Fruit fly (Drosophila melanogaster) whole organism, embryonic: ENCODE data around the gene Cpr73D.
A peak's percentile ranks its signal among the peaks of the same experiment; 100 is the strongest.

Source experiments
- Adf1 ChIP-seq: fragments of 200-800 bp; sonication (Bioruptor generic); IDR thresholded peaks from 2 replicates; pipeline ENCODE4 v1.3.6; 2022; ENCODE audit warnings: missing biosample characterization, missing genetic modification characterization
- B-H2 ChIP-seq: fragments of 200-800 bp; sonication (Bioruptor generic); optimal IDR thresholded peaks from 2 replicates; lab custom pipeline; 2018; ENCODE audit warnings: missing biosample characterization, mild to moderate bottlenecking, missing genetic modification characterization
- BEAF-32 ChIP-seq: fragments of 200-800 bp; sonication (Bioruptor generic); optimal IDR thresholded peaks from 3 replicates; lab custom pipeline; 2017; ENCODE audit warnings: missing biosample characterization, missing genetic modification characterization, mild to moderate bottlenecking, moderate library complexity, missing genetic modification reagents
- Bteb2 ChIP-seq: fragments of 200-800 bp; sonication (Bioruptor generic); optimal IDR thresholded peaks from 2 replicates; lab custom pipeline; 2016; ENCODE audit warnings: missing biosample characterization, missing genetic modification characterization
- CG10274 ChIP-seq: fragments of 200-800 bp; sonication (Bioruptor generic); optimal IDR thresholded peaks from 3 replicates; lab custom pipeline; 2017; ENCODE audit warnings: missing biosample characterization, mild to moderate bottlenecking, missing genetic modification characterization
- CG10366 ChIP-seq: fragments of 200-800 bp; sonication (Bioruptor generic); IDR thresholded peaks from 2 replicates; pipeline ENCODE4 v1.3.6; 2022; ENCODE audit warnings: missing biosample characterization, missing genetic modification characterization
- CG12236 ChIP-seq: fragments of 200-800 bp; sonication (Bioruptor generic); optimal IDR thresholded peaks from 2 replicates; lab custom pipeline; 2016; ENCODE audit warnings: missing biosample characterization, missing genetic modification characterization
- CG15269 ChIP-seq: fragments of 200-800 bp; sonication (Bioruptor generic); optimal IDR thresholded peaks from 2 replicates; lab custom pipeline; 2018; ENCODE audit warnings: missing biosample characterization, mild to moderate bottlenecking, missing genetic modification characterization, moderate library complexity
- CG17361 ChIP-seq: fragments of 200-800 bp; sonication (Bioruptor generic); IDR thresholded peaks from 3 replicates; pipeline ENCODE4 v1.3.6; 2022; ENCODE audit warnings: missing biosample characterization, missing genetic modification characterization
- CG2120 ChIP-seq: fragments of 200-800 bp; sonication (Bioruptor generic); optimal IDR thresholded peaks from 3 replicates; lab custom pipeline; 2016; ENCODE audit warnings: missing biosample characterization, missing genetic modification characterization
- CG2129 ChIP-seq: fragments of 200-800 bp; sonication (Bioruptor generic); IDR thresholded peaks from 2 replicates; pipeline ENCODE4 v1.3.6; 2022; ENCODE audit warnings: missing biosample characterization, missing genetic modification characterization; ENCODE audit not compliant: partially characterized antibody
- CG32767 ChIP-seq: fragments of 200-800 bp; sonication (Bioruptor generic); IDR thresholded peaks from 2 replicates; pipeline ENCODE4 v1.3.6; 2022; ENCODE audit warnings: missing biosample characterization, missing genetic modification characterization
- CG33213 ChIP-seq: fragments of 200-800 bp; sonication (Bioruptor generic); optimal IDR thresholded peaks from 3 replicates; lab custom pipeline; 2016; ENCODE audit warnings: missing biosample characterization, missing genetic modification characterization
- CG4404 ChIP-seq: fragments of 200-800 bp; sonication (Bioruptor generic); IDR thresholded peaks from 2 replicates; pipeline ENCODE4 v1.3.6; 2022; ENCODE audit warnings: missing biosample characterization, missing genetic modification characterization
- CG6175 ChIP-seq: fragments of 200-800 bp; sonication (Bioruptor generic); IDR thresholded peaks from 3 replicates; pipeline ENCODE4 v1.3.6; 2022; ENCODE audit warnings: missing biosample characterization, missing genetic modification characterization
- CG6854 ChIP-seq: fragments of 200-800 bp; sonication (Bioruptor generic); optimal IDR thresholded peaks from 3 replicates; lab custom pipeline; 2017; ENCODE audit warnings: missing biosample characterization, mild to moderate bottlenecking, missing genetic modification characterization
- CG7271 ChIP-seq: fragments of 200-800 bp; sonication (Bioruptor generic); optimal IDR thresholded peaks from 2 replicates; lab custom pipeline; 2018; ENCODE audit warnings: missing biosample characterization, mild to moderate bottlenecking, missing genetic modification characterization, moderate library complexity
- CG8478 ChIP-seq: fragments of >200 bp; optimal IDR thresholded peaks from 2 replicates; lab custom pipeline; 2018
- Dfd ChIP-seq, 2 experiments: fragments of >200 bp; optimal IDR thresholded peaks; 2 replicates each; lab custom pipeline; 2017; ENCODE audit warnings: missing biosample characterization in 2 of 2, missing genetic modification characterization in 2 of 2
- HHEX ChIP-seq: fragments of 200-800 bp; sonication (Bioruptor generic); optimal IDR thresholded peaks from 3 replicates; lab custom pipeline; 2017; ENCODE audit warnings: missing biosample characterization, mild to moderate bottlenecking, missing genetic modification characterization, missing genetic modification reagents
- MESR4 ChIP-seq: fragments of 200-800 bp; sonication (Bioruptor generic); optimal IDR thresholded peaks from 2 replicates; lab custom pipeline; 2018; ENCODE audit warnings: missing biosample characterization, mild to moderate bottlenecking, missing genetic modification characterization, moderate library complexity
- PHDP ChIP-seq: fragments of 200-800 bp; sonication (Bioruptor generic); optimal IDR thresholded peaks from 3 replicates; lab custom pipeline; 2018; ENCODE audit warnings: missing biosample characterization, mild to moderate bottlenecking, missing genetic modification characterization, moderate library complexity
- Poxn ChIP-seq: fragments of 200-800 bp; sonication (Bioruptor generic); IDR thresholded peaks from 2 replicates; pipeline ENCODE4 v1.3.6; 2022; ENCODE audit warnings: missing biosample characterization, missing genetic modification characterization
- Ptx1 ChIP-seq: fragments of 200-800 bp; sonication (Bioruptor generic); IDR thresholded peaks from 2 replicates; pipeline ENCODE4 v1.3.6; 2022; ENCODE audit warnings: missing biosample characterization, missing genetic modification characterization
- Stat92E ChIP-seq, 3 experiments: fragments of >200 bp in 2 of 3; fragments of 200-800 bp in 1 of 3; sonication (Bioruptor generic) in 1 of 3; optimal IDR thresholded peaks; 2 replicates each; lab custom pipeline; 2017 to 2019; ENCODE audit warnings: missing biosample characterization in 3 of 3, missing genetic modification characterization in 3 of 3, mild to moderate bottlenecking in 1 of 3, moderate library complexity in 1 of 3
- aop ChIP-seq: fragments of 200-800 bp; sonication (Bioruptor generic); IDR thresholded peaks from 2 replicates; pipeline ENCODE4 v1.3.6; 2022; ENCODE audit warnings: missing biosample characterization, missing genetic modification characterization
- crc ChIP-seq: fragments of 200-800 bp; sonication (Bioruptor generic); optimal IDR thresholded peaks from 2 replicates; lab custom pipeline; 2016; ENCODE audit warnings: missing biosample characterization, missing genetic modification characterization
- crp ChIP-seq, 2 experiments: fragments of 200-800 bp; sonication (Bioruptor generic); optimal IDR thresholded peaks; 2 replicates in 1 of 2; 3 replicates in 1 of 2; lab custom pipeline; 2017; ENCODE audit warnings: missing biosample characterization in 2 of 2, missing genetic modification characterization in 2 of 2, mild to moderate bottlenecking in 1 of 2, moderate library complexity in 1 of 2
- fd96Cb ChIP-seq: fragments of 200-800 bp; sonication (Bioruptor generic); optimal IDR thresholded peaks from 2 replicates; lab custom pipeline; 2018; ENCODE audit warnings: missing biosample characterization, mild to moderate bottlenecking, missing genetic modification characterization, moderate library complexity
- fru ChIP-seq: fragments of >200 bp; optimal IDR thresholded peaks from 2 replicates; lab custom pipeline; 2017
- fu2 ChIP-seq: fragments of 200-800 bp; sonication (Bioruptor generic); optimal IDR thresholded peaks from 2 replicates; lab custom pipeline; 2016; ENCODE audit warnings: missing biosample characterization, missing genetic modification characterization
- gce ChIP-seq: fragments of 200-800 bp; sonication (Bioruptor generic); IDR thresholded peaks from 3 replicates; pipeline ENCODE4 v1.3.6; 2022; ENCODE audit warnings: missing biosample characterization, missing genetic modification characterization
- gsb ChIP-seq: fragments of 200-800 bp; sonication (Bioruptor generic); IDR thresholded peaks from 2 replicates; pipeline ENCODE4 v1.3.6; 2022; ENCODE audit warnings: missing biosample characterization, missing genetic modification characterization
- ham ChIP-seq: fragments of 200-800 bp; sonication (Bioruptor generic); IDR thresholded peaks from 2 replicates; pipeline ENCODE4 v1.3.6; 2022; ENCODE audit warnings: missing biosample characterization, missing genetic modification characterization
- insv ChIP-seq, 2 experiments: fragments of 200-800 bp; sonication (Bioruptor generic); optimal IDR thresholded peaks; 3 replicates each; lab custom pipeline; 2016 to 2018; ENCODE audit warnings: missing biosample characterization in 2 of 2, missing genetic modification characterization in 2 of 2
- ken ChIP-seq: fragments of 200-800 bp; sonication (Bioruptor generic); IDR thresholded peaks from 3 replicates; pipeline ENCODE4 v1.3.6; 2022; ENCODE audit warnings: missing biosample characterization, missing genetic modification characterization
- luna ChIP-seq: fragments of 200-800 bp; sonication (Bioruptor generic); optimal IDR thresholded peaks from 2 replicates; lab custom pipeline; 2016; ENCODE audit warnings: missing biosample characterization, missing genetic modification characterization
- maf-S ChIP-seq: fragments of 200-800 bp; sonication (Bioruptor generic); optimal IDR thresholded peaks from 2 replicates; lab custom pipeline; 2016; ENCODE audit warnings: missing biosample characterization, missing genetic modification characterization
- nau ChIP-seq: fragments of 200-800 bp; sonication (Bioruptor generic); optimal IDR thresholded peaks from 3 replicates; lab custom pipeline; 2017; ENCODE audit warnings: missing biosample characterization, mild to moderate bottlenecking, missing genetic modification characterization, missing genetic modification reagents
- nerfin-2 ChIP-seq: fragments of 200-800 bp; sonication (Bioruptor generic); IDR thresholded peaks from 2 replicates; pipeline ENCODE4 v1.3.6; 2022; ENCODE audit warnings: missing biosample characterization, missing genetic modification characterization; ENCODE audit not compliant: partially characterized antibody
- row ChIP-seq: fragments of 200-800 bp; sonication (Bioruptor generic); IDR thresholded peaks from 3 replicates; pipeline ENCODE4 v1.3.6; 2022; ENCODE audit warnings: missing biosample characterization, missing genetic modification characterization
- sim ChIP-seq: fragments of 200-800 bp; sonication (Bioruptor generic); IDR thresholded peaks from 2 replicates; pipeline ENCODE4 v1.3.6; 2022; ENCODE audit warnings: missing biosample characterization, missing genetic modification characterization
- slbo ChIP-seq: fragments of 200-800 bp; sonication (Bioruptor generic); IDR thresholded peaks from 2 replicates; pipeline ENCODE4 v1.3.6; 2022; ENCODE audit warnings: missing biosample characterization, missing genetic modification characterization
- so ChIP-seq: fragments of 200-800 bp; sonication (Bioruptor generic); IDR thresholded peaks from 3 replicates; pipeline ENCODE4 v1.3.6; 2022; ENCODE audit warnings: missing biosample characterization, missing genetic modification characterization
- sqz ChIP-seq: fragments of 200-800 bp; sonication (Bioruptor generic); optimal IDR thresholded peaks from 3 replicates; lab custom pipeline; 2018; ENCODE audit warnings: missing biosample characterization, mild to moderate bottlenecking, missing genetic modification characterization
- sr ChIP-seq: fragments of 200-800 bp; sonication (Bioruptor generic); IDR thresholded peaks from 3 replicates; pipeline ENCODE4 v1.3.6; 2022; ENCODE audit warnings: missing biosample characterization, missing genetic modification characterization
- tgo ChIP-seq: fragments of 200-800 bp; sonication (Bioruptor generic); IDR thresholded peaks from 3 replicates; pipeline ENCODE4 v1.3.6; 2022; ENCODE audit warnings: missing biosample characterization, missing genetic modification characterization
- tna ChIP-seq: fragments of 200-800 bp; sonication (Bioruptor generic); IDR thresholded peaks from 2 replicates; pipeline ENCODE4 v1.3.6; 2022; ENCODE audit warnings: missing biosample characterization, missing genetic modification characterization; ENCODE audit not compliant: partially characterized antibody
- trem ChIP-seq: fragments of 200-800 bp; optimal IDR thresholded peaks from 3 replicates; lab custom pipeline; 2019; ENCODE audit warnings: missing biosample characterization, mild to moderate bottlenecking, missing genetic modification characterization, moderate library complexity
- tup ChIP-seq: fragments of 200-800 bp; sonication (Bioruptor generic); optimal IDR thresholded peaks from 2 replicates; lab custom pipeline; 2016; ENCODE audit warnings: missing biosample characterization, mild to moderate bottlenecking, missing genetic modification characterization, moderate library complexity
- tx ChIP-seq: fragments of 200-800 bp; sonication (Bioruptor generic); optimal IDR thresholded peaks from 2 replicates; lab custom pipeline; 2016; ENCODE audit warnings: missing biosample characterization, missing genetic modification characterization
- wdn ChIP-seq: fragments of 200-800 bp; sonication (Bioruptor generic); IDR thresholded peaks from 2 replicates; pipeline ENCODE4 v1.3.6; 2022; ENCODE audit warnings: missing biosample characterization, missing genetic modification characterization

Gene Cpr73D

DNA sequence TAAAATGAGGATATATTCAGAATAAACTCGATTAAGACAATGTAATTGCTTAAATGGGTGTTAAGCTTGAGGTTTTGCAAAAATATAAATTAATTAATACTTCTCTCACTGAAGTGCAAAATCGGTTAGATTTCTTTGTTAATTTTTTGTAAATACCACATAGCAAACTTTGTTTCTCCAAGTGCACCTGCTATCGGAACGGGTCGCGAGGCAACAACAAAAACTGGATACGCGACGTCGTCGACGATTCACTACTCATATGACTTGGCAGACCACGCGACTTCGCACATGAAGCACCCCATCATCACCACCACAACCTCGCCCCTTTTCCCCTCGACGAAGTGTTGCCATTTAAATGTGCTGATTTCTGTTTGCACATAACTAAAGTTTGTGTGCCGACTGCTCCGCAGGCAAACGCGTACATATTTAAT is 49.6 kb upstream of the Cpr73D start (continued):
- TF ChIP-seq sr (GFP tag; lab: Robert Waterston, UW) = no peak
- peak; percentile 36 for TF ChIP-seq PHDP
- TF ChIP-seq Bteb2 (GFP tag; lab: Kevin White, UChicago) = peak; percentile 23
- TF ChIP-seq CG2120 (GFP tag; lab: Kevin White, UChicago) = peak; percentile 31
- peak; percentile 52; the same call in 1 of the 2 replicates for TF ChIP-seq CG10366 (GFP tag; lab: Robert Waterston, UW)
- no peak for TF ChIP-seq BEAF-32 (GFP tag; lab: Kevin White, UChicago)
- no peak for TF ChIP-seq B-H2 (GFP tag; lab: Kevin White, UChicago)
- TF ChIP-seq gsb (GFP tag; lab: Robert Waterston, UW) = 0 out of 2 replicates have a peak, but pooled peaks have one; percentile 18
- TF ChIP-seq tup (GFP tag; lab: Kevin White, UChicago) = no peak
- no peak for TF ChIP-seq crp (GFP tag; optimal IDR thresholded peaks at IDR 0.05; lab: Kevin White, UChicago)
- no peak for TF ChIP-seq HHEX (GFP tag; lab: Kevin White, UChicago)
- peak; percentile 43 for TF ChIP-seq CG15269 (tag; lab: Kevin White, UChicago)
- TF ChIP-seq fru = no peak
- peak; percentile 23 for TF ChIP-seq fd96Cb (tag; lab: Kevin White, UChicago)
- TF ChIP-seq CG10274 (GFP tag; lab: Kevin White, UChicago) = no peak
- TF ChIP-seq Ptx1 (GFP tag; lab: Robert Waterston, UW) = peak; percentile 44; the same call in 1 of the 2 replicates
- 0 out of 2 replicates have a peak, but pooled peaks have one; percentile 30 for TF ChIP-seq wdn
- TF ChIP-seq sim = no peak
- TF ChIP-seq CG32767 (GFP tag; lab: Robert Waterston, UW) = no peak
- no peak for TF ChIP-seq CG12236 (GFP tag; lab: Kevin White, UChicago)
- TF ChIP-seq tx (GFP tag; lab: Kevin White, UChicago) = no peak
- no peak for TF ChIP-seq maf-S (GFP tag; lab: Kevin White, UChicago)
- TF ChIP-seq CG33213 (GFP tag; lab: Kevin White, UChicago) = no peak
- TF ChIP-seq CG7271 (tag; lab: Kevin White, UChicago) = no peak
- TF ChIP-seq CG17361 = peak; percentile 39; the same call in 1 of the 3 replicates
- no peak for TF ChIP-seq CG2129
- TF ChIP-seq fu2 (GFP tag; lab: Kevin White, UChicago) = no peak
- no peak for TF ChIP-seq aop (GFP tag; lab: Robert Waterston, UW)
- no peak for TF ChIP-seq MESR4 (GFP tag; lab: Kevin White, UChicago)
- no peak for TF ChIP-seq ham (GFP tag; lab: Robert Waterston, UW)
- peak; percentile 1 for TF ChIP-seq CG6854
- TF ChIP-seq ken (GFP tag; lab: Robert Waterston, UW) = no peak
- no peak for TF ChIP-seq sqz (GFP tag; lab: Kevin White, UChicago)
- no peak for TF ChIP-seq luna (GFP tag; lab: Kevin White, UChicago)
- TF ChIP-seq nerfin-2 (GFP tag; lab: Robert Waterston, UW) = no peak
- peak; percentile 56 for TF ChIP-seq row (GFP tag; lab: Robert Waterston, UW)
- no peak for TF ChIP-seq Dfd (GFP tag; optimal IDR thresholded peaks at IDR 0.05; lab: Kevin White, UChicago)
- no peak for TF ChIP-seq CG4404 (GFP tag; lab: Robert Waterston, UW)
- no peak for TF ChIP-seq nau (GFP tag; lab: Kevin White, UChicago)
- no peak for TF ChIP-seq crc (GFP tag; lab: Kevin White, UChicago)
- TF ChIP-seq Adf1 (GFP tag; lab: Robert Waterston, UW) = peak; percentile 36; the same call in 1 of the 2 replicates
- TF ChIP-seq so (GFP tag; lab: Robert Waterston, UW) = no peak
- TF ChIP-seq tna (GFP tag; lab: Robert Waterston, UW) = no peak
- no peak for TF ChIP-seq CG8478
- TF ChIP-seq CG6175 (GFP tag; lab: Robert Waterston, UW) = peak; percentile 36; the same call in 1 of the 3 replicates
- TF ChIP-seq Stat92E (GFP tag; optimal IDR thresholded peaks at IDR 0.05; lab: Kevin White, UChicago) = no peak
- no peak for TF ChIP-seq Poxn (GFP tag; lab: Robert Waterston, UW)
- TF ChIP-seq insv (GFP tag; optimal IDR thresholded peaks at IDR 0.05; lab: Kevin White, UChicago) = no peak
- TF ChIP-seq trem (tag; lab: Kevin White, UChicago) = no peak
- TF ChIP-seq slbo (GFP tag; lab: Robert Waterston, UW) = peak; percentile 76
- peak; percentile 38; the same call in 1 of the 3 replicates for TF ChIP-seq tgo (GFP tag; lab: Robert Waterston, UW)
- TF ChIP-seq gce (GFP tag; lab: Robert Waterston, UW) = no peak
